Fruit fly (Drosophila melanogaster) whole organism, prepupa: ENCODE data around the gene Calx.
A peak's percentile ranks its signal among the peaks of the same experiment; 100 is the strongest.

Experiments
- CG10631 ChIP-seq: fragments of 200-800 bp; sonication (Bioruptor generic); optimal IDR thresholded peaks from 2 replicates; lab custom pipeline; 2016; ENCODE audit warnings: missing biosample characterization, missing genetic modification characterization
- CG15336 ChIP-seq: fragments of 200-800 bp; sonication (Bioruptor generic); IDR thresholded peaks from 2 replicates; pipeline ENCODE4 v1.3.6; 2022; ENCODE audit warnings: missing biosample characterization, missing genetic modification characterization
- CG16779 ChIP-seq: fragments of 200-800 bp; sonication (Bioruptor generic); optimal IDR thresholded peaks from 3 replicates; lab custom pipeline; 2017; ENCODE audit warnings: missing biosample characterization, mild to moderate bottlenecking, missing genetic modification characterization
- CG3032 ChIP-seq: fragments of 200-800 bp; optimal IDR thresholded peaks from 2 replicates; lab custom pipeline; 2019; ENCODE audit warnings: missing biosample characterization, mild to moderate bottlenecking, missing genetic modification characterization, moderate library complexity
- CG4318 ChIP-seq: fragments of 200-800 bp; sonication (Bioruptor generic); optimal IDR thresholded peaks from 3 replicates; lab custom pipeline; 2017; ENCODE audit warnings: missing biosample characterization, mild to moderate bottlenecking, missing genetic modification characterization
- CG6163 ChIP-seq: fragments of 200-800 bp; sonication (Bioruptor generic); IDR thresholded peaks from 3 replicates; pipeline ENCODE4 v1.3.6; 2022; ENCODE audit warnings: missing biosample characterization, missing genetic modification characterization
- CG6276 ChIP-seq: fragments of 200-800 bp; sonication (Bioruptor generic); optimal IDR thresholded peaks from 2 replicates; lab custom pipeline; 2017; ENCODE audit warnings: missing biosample characterization, mild to moderate bottlenecking, missing genetic modification characterization
- CG6808 ChIP-seq: fragments of 200-800 bp; sonication (Bioruptor generic); optimal IDR thresholded peaks from 3 replicates; lab custom pipeline; 2017; ENCODE audit warnings: missing biosample characterization, missing genetic modification characterization, mild to moderate bottlenecking, moderate library complexity, missing genetic modification reagents
- CG6854 ChIP-seq: fragments of 200-800 bp; sonication (Bioruptor generic); optimal IDR thresholded peaks from 2 replicates; lab custom pipeline; 2017; ENCODE audit warnings: missing biosample characterization, mild to moderate bottlenecking, missing genetic modification characterization
- CG8119 ChIP-seq: fragments of 200-800 bp; sonication (Bioruptor generic); IDR thresholded peaks from 3 replicates; pipeline ENCODE4 v1.3.6; 2022; ENCODE audit warnings: missing biosample characterization, missing genetic modification characterization
- CG8319 ChIP-seq: fragments of 200-800 bp; sonication (Bioruptor generic); optimal IDR thresholded peaks from 3 replicates; lab custom pipeline; 2016; ENCODE audit warnings: missing biosample characterization, missing genetic modification characterization
- CG8632 ChIP-seq: fragments of 200-800 bp; sonication (Bioruptor generic); optimal IDR thresholded peaks from 3 replicates; lab custom pipeline; 2016; ENCODE audit warnings: missing biosample characterization, missing genetic modification characterization
- CG9139 ChIP-seq: fragments of 200-800 bp; sonication (Bioruptor generic); optimal IDR thresholded peaks from 3 replicates; lab custom pipeline; 2017; ENCODE audit warnings: missing biosample characterization, mild to moderate bottlenecking, missing genetic modification characterization
- Eip78C ChIP-seq: fragments of 200-800 bp; sonication (Bioruptor generic); peaks from one replicate; lab custom pipeline; 2016; ENCODE audit warnings: missing biosample characterization, missing genetic modification characterization
- Eip93F ChIP-seq: fragments of 200-800 bp; sonication (Bioruptor generic); optimal IDR thresholded peaks from 2 replicates; lab custom pipeline; 2016; ENCODE audit warnings: missing biosample characterization, mild to moderate bottlenecking, missing genetic modification characterization
- Ets21C ChIP-seq: fragments of 200-800 bp; sonication (Bioruptor generic); optimal IDR thresholded peaks from 3 replicates; lab custom pipeline; 2016; ENCODE audit warnings: missing biosample characterization, missing genetic modification characterization
- Gug ChIP-seq: fragments of 200-800 bp; sonication (Bioruptor generic); IDR thresholded peaks from 2 replicates; pipeline ENCODE4 v1.3.6; 2022; ENCODE audit warnings: missing biosample characterization, missing genetic modification characterization
- Hr39 ChIP-seq: fragments of 200-800 bp; sonication (Bioruptor generic); optimal IDR thresholded peaks from 2 replicates; lab custom pipeline; 2016; ENCODE audit warnings: missing biosample characterization, missing genetic modification characterization
- Met ChIP-seq: fragments of 200-800 bp; sonication (Bioruptor generic); optimal IDR thresholded peaks from 3 replicates; lab custom pipeline; 2016; ENCODE audit warnings: missing biosample characterization, missing genetic modification characterization
- Smox ChIP-seq: fragments of 200-800 bp; sonication (Bioruptor generic); optimal IDR thresholded peaks from 3 replicates; lab custom pipeline; 2016; ENCODE audit warnings: missing biosample characterization, missing genetic modification characterization
- Sox15 ChIP-seq: fragments of 200-800 bp; sonication (Bioruptor generic); optimal IDR thresholded peaks from 3 replicates; lab custom pipeline; 2016; ENCODE audit warnings: missing biosample characterization, missing genetic modification characterization
- cyc ChIP-seq: fragments of 200-800 bp; sonication (Bioruptor generic); optimal IDR thresholded peaks from 3 replicates; lab custom pipeline; 2016; ENCODE audit warnings: missing biosample characterization, missing genetic modification characterization
- dsx ChIP-seq: fragments of 200-800 bp; optimal IDR thresholded peaks from 3 replicates; lab custom pipeline; 2019; ENCODE audit warnings: missing biosample characterization, mild to moderate bottlenecking, missing genetic modification characterization, moderate library complexity; ENCODE audit not compliant: poor library complexity, severe bottlenecking
- eg ChIP-seq: fragments of 200-800 bp; sonication (Bioruptor generic); IDR thresholded peaks from 3 replicates; pipeline ENCODE4 v1.3.6; 2022; ENCODE audit warnings: missing biosample characterization, missing genetic modification characterization
- esn ChIP-seq: fragments of 200-800 bp; sonication (Bioruptor generic); optimal IDR thresholded peaks from 2 replicates; lab custom pipeline; 2016; ENCODE audit warnings: missing biosample characterization, mild to moderate bottlenecking, missing genetic modification characterization, moderate library complexity
- fd59A ChIP-seq: fragments of 200-800 bp; sonication (Bioruptor generic); optimal IDR thresholded peaks from 2 replicates; lab custom pipeline; 2017; ENCODE audit warnings: missing biosample characterization, mild to moderate bottlenecking, missing genetic modification characterization, missing genetic modification reagents
- fkh ChIP-seq: fragments of 200-800 bp; sonication (Bioruptor generic); optimal IDR thresholded peaks from 3 replicates; lab custom pipeline; 2017; ENCODE audit warnings: missing biosample characterization, mild to moderate bottlenecking, missing genetic modification characterization, moderate library complexity
- lz ChIP-seq: fragments of 200-800 bp; sonication (Bioruptor generic); optimal IDR thresholded peaks from 3 replicates; lab custom pipeline; 2016; ENCODE audit warnings: missing biosample characterization, missing genetic modification characterization
- net ChIP-seq: fragments of 200-800 bp; sonication (Bioruptor generic); optimal IDR thresholded peaks from 3 replicates; lab custom pipeline; 2016; ENCODE audit warnings: missing biosample characterization, missing genetic modification characterization
- spab ChIP-seq: fragments of 200-800 bp; sonication (Bioruptor generic); optimal IDR thresholded peaks from 2 replicates; lab custom pipeline; 2017; ENCODE audit warnings: missing biosample characterization, mild to moderate bottlenecking, missing genetic modification characterization, missing genetic modification reagents
- svp ChIP-seq: fragments of 200-800 bp; sonication (Bioruptor generic); peaks from one replicate; lab custom pipeline; 2016; ENCODE audit warnings: missing biosample characterization, missing genetic modification characterization
- topi ChIP-seq: fragments of 200-800 bp; sonication (Bioruptor generic); optimal IDR thresholded peaks from 3 replicates; lab custom pipeline; 2016; ENCODE audit warnings: missing biosample characterization, missing genetic modification characterization
- vri ChIP-seq: fragments of 200-800 bp; sonication (Bioruptor generic); optimal IDR thresholded peaks from 3 replicates; lab custom pipeline; 2016; ENCODE audit warnings: missing biosample characterization, mild to moderate bottlenecking, missing genetic modification characterization

Gene Calx

dm6 chr3R:20956875-20957874 is 20.8 kb upstream of the Calx start (continued):
- TF ChIP-seq vri (GFP tag; lab: Kevin White, UChicago) = peak; percentile 83
- peak; percentile 47 for TF ChIP-seq fd59A (GFP tag; lab: Kevin White, UChicago)
- TF ChIP-seq CG9139 (GFP tag; lab: Kevin White, UChicago) = no peak
- TF ChIP-seq Eip93F (GFP tag; lab: Kevin White, UChicago) = peak; percentile 35
- TF ChIP-seq CG10631 (GFP tag; lab: Kevin White, UChicago) = peak; percentile 72
- peak; percentile 78 for TF ChIP-seq CG8632 (GFP tag; lab: Kevin White, UChicago)
- TF ChIP-seq CG6808 (GFP tag; lab: Kevin White, UChicago) = peak; percentile 54
- TF ChIP-seq Ets21C (GFP tag; lab: Kevin White, UChicago) = peak; percentile 76
- TF ChIP-seq CG16779 = peak; percentile 61
- peak; percentile 56; the same call in 2 of the 3 replicates for TF ChIP-seq eg (GFP tag; lab: Robert Waterston, UW)
- TF ChIP-seq lz (GFP tag; lab: Kevin White, UChicago) = peak; percentile 87
- no peak for TF ChIP-seq Gug (GFP tag; lab: Robert Waterston, UW)
- peak; percentile 86 for TF ChIP-seq cyc
- peak; percentile 81 for TF ChIP-seq CG6276 (GFP tag; lab: Kevin White, UChicago)
- peak; percentile 60 for TF ChIP-seq CG8119 (GFP tag; lab: Robert Waterston, UW)
- TF ChIP-seq Hr39 (GFP tag; lab: Kevin White, UChicago) = peak; percentile 82
- TF ChIP-seq CG8319 (GFP tag; lab: Kevin White, UChicago) = peak; percentile 72
- peak; percentile 42; the same call in 1 of the 2 replicates for TF ChIP-seq CG15336
- peak; percentile 84 for TF ChIP-seq Smox
- TF ChIP-seq CG4318 (GFP tag; lab: Kevin White, UChicago) = peak; percentile 76
- TF ChIP-seq spab (GFP tag; lab: Kevin White, UChicago) = peak; percentile 65
- TF ChIP-seq CG6854 (GFP tag; lab: Kevin White, UChicago) = no peak
- peak; percentile 35; the same call in 2 of the 3 replicates for TF ChIP-seq CG6163
- peak; percentile 86 for TF ChIP-seq net (GFP tag; lab: Kevin White, UChicago)
- TF ChIP-seq Met (GFP tag; lab: Kevin White, UChicago) = peak; percentile 79
- peak; percentile 85 for TF ChIP-seq topi (GFP tag; lab: Kevin White, UChicago)
- peak; percentile 44 for TF ChIP-seq dsx (GFP tag; lab: Kevin White, UChicago)

DNA sequence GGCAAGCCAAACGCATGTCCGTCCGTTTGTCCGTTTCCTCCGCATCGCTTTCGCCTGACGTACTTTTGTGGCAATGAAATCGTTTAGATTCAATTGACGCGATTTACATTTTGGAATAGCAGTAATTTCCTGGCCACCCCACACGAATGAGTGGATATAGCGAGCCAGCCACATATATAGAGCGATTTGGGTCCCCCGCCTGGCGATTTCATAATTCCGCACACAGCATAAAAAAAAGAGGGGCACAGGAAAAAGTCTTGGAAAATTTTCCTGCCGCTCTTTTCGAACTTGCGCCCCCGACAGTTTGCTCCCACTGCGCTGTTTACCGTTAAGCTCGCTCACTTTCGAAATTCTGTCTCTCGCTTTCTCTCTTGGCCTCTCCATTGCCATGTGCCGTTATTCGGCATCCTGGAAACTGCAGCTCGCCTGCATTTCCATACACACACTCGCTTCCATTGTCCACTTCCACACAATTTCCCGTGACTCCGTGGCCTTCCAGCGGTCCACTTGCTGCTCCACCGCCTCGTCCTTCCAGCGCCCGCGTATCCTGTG is 19.3 kb upstream of the Calx start:
- TF ChIP-seq CG15336 (0 out of 2 replicates have a peak, but pooled peaks have one; percentile 9), net (GFP tag; lab: Kevin White, UChicago) (no peak), esn (GFP tag; lab: Kevin White, UChicago) (no peak), fkh (GFP tag; lab: Kevin White, UChicago) (no peak), CG3032 (tag; lab: Kevin White, UChicago) (no peak), CG9139 (GFP tag; lab: Kevin White, UChicago) (no peak)

DNA sequence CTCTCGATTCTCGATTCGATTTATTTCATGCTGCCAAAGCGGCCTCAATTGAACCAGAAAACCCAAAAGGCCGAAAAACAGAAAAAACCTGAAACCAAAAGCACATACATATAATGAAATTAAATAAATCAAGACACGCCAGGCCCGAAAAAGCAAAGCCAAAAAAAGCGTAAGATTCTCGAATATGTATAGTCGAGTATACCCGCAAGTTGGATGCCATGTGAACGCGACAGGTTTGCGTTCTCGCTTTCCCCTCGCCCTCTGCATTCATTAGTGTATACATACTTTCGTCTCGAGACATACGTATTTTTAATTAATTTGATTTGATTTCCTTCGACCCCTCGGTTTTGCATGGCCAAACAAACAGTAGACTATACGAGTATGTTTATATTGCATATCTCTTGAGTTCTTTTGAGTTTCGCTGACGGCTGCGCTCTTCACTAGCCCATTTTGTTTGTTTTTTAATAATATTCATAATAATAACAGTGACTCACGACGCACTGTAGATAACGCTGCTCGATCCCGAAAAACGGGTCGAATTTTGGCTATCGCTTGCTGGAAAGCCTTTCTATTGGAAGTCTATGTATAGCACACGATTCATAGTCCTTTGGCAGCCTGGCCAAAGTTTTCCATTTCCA is 17.0 kb upstream of the Calx start:
- TF ChIP-seq Eip93F (GFP tag; lab: Kevin White, UChicago) (no peak), CG6854 (GFP tag; lab: Kevin White, UChicago) (no peak), Eip78C (GFP tag; lab: Kevin White, UChicago) (peak; percentile 38), CG15336 (0 out of 2 replicates have a peak, but pooled peaks have one; percentile 10), svp (GFP tag; lab: Kevin White, UChicago) (peak; percentile 76), Sox15 (GFP tag; lab: Kevin White, UChicago) (no peak), vri (GFP tag; lab: Kevin White, UChicago) (peak; percentile 53)
